Fruit fly (Drosophila melanogaster): ENCODE data around the gene CG9281.

The CG9281 gene

DNA sequence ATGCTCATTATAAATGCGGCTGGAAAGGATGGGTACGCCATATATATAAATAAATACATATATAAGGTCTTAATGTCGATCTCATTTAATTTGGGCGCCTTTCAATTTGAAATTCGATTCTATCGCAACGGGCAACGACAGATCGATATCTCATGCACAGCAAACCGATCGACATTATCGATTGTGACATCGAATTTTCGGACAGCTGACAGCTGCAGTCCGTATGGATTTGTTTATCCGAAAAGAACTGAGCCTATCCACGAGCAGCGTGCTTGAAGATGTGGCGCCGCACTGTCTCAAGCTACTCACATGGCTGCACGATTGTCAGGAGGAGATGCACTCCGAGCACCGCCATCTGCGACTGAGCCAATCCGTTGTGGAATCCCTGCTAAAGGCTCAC, 21.6 kb upstream of the CG9281 start, which contains the start of gene CG8191:
Gene CG8191, plus strand, starts transcription at position 211 of the 400 bp plus-strand sequence.
- no peak for TF ChIP-seq CG17801 (GFP tag; optimal IDR thresholded peaks at IDR 0.05; ENCODE audit: partially characterized antibody)

DNA sequence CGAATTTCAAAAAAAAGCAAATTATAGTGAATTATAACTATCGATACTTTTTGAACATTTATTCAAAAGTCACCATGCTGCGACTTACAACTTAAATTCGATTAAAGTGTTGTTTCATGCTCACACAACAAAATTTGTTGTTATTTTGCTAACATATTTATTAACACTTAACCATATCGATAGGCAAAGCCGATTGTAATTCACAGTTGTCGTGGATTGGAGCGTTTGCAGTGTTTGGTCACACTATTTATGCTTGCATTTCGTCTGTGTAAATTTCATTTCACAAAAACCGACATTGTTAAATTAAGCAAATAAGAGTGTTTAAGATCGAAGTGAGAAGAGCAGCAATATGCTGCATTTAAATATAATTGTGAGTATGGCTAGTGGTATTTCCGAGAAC, 2.1 kb upstream of the CG9281 start, which contains the start of gene HUWE1:
Gene HUWE1, plus strand, starts transcription at position 220 of the 400 bp plus-strand sequence.
- peak; percentile 59 for TF ChIP-seq CG17801 (GFP tag; optimal IDR thresholded peaks at IDR 0.05; ENCODE audit: partially characterized antibody)

DNA sequence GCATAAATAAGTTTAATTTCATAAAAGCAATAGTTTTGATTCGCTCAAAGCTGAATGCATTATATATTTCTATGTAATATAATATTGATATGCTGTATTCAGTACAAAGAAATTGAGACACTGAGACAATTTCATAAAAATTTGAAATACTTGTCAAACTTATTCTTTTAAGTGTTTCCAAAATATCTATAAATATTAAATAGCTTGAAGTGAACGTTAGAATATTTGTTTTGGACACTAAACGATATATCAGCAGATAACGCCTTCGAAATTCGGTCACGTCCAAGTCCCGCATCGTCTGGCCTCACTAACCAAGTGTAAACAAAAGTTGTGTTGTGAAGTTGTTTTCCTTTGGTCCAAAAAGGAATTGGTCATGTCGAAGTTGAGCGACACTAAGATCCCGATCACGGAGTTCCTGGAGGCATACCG, 426 bp upstream of the CG9281 start:
- TF ChIP-seq CG17801 (GFP tag; optimal IDR thresholded peaks at IDR 0.05; ENCODE audit: partially characterized antibody) = no peak

dm6 chrX:15709624-15709983, 735 bp downstream of the CG9281 start:
- no peak for TF ChIP-seq CG17801 (GFP tag; optimal IDR thresholded peaks at IDR 0.05; ENCODE audit: partially characterized antibody)

- no peak for TF ChIP-seq CG17801 (GFP tag; optimal IDR thresholded peaks at IDR 0.05; ENCODE audit: partially characterized antibody)
These were observed 6.6 kb downstream of the CG9281 start, which contains the start of the genes Pis and Hap40 for dm6 chrX:15703720-15704206. Gene Pis, minus strand, starts transcription at chrX:15703770. Gene Hap40, plus strand, starts transcription at chrX:15704125.

DNA sequence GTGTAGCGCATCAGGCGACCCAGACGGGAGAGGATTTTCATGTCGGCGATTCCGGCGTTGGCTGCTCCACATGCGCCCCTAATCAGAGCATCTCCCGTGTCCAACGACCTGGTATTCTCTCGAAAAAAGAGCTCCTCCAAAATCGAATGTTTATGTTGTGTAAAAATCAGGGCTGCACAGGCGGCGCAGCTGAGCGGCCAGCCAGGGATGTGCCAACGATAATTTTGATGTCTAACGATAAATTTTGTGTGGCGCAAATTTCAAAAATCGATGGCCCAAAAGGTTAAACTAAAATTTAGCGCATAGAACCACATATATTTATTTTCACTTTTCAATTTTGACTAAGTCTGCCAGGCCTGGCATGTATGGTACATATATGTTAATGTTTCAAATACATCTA, 9.3 kb downstream of the CG9281 start, which contains the start of gene CG9240:
Gene CG9240, minus strand, starts transcription at position 213 of the 400 bp plus-strand sequence.
- peak; percentile 47 for TF ChIP-seq CG17801 (GFP tag; optimal IDR thresholded peaks at IDR 0.05; ENCODE audit: partially characterized antibody)

DNA sequence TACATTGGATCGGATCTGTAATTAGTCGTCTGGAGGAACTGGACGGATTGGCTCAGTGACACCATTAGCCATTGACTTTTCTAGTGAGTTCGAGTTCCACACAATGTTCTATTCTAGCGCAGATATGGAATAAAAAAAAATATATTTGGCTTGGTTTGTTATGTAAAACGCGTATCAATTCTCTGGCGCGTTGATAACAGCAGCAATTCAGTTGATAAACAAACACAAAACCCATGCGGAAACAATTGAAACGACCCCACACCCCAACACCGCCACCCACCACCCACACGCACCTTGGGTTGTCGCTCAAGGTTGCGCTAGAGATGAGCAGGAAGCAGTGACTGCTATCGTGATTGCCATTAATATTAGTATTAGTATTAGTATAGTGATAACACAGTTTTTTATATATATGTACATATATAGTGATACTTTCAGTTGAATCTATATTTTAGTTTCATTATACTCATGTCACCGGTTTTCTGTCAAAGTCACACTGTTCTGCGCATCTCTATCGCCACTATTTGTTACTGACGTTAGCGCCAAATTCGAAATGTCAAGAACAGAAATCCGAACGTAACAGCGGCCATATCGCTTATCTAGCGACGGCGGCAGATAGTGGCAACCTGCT, 12.6 kb downstream of the CG9281 start:
- peak; percentile 86 for TF ChIP-seq CG17801 (GFP tag; optimal IDR thresholded peaks at IDR 0.05; ENCODE audit: partially characterized antibody)

- TF ChIP-seq CG17801 (GFP tag; optimal IDR thresholded peaks at IDR 0.05; ENCODE audit: partially characterized antibody) = peak; percentile 8
These were observed 13.3 kb downstream of the CG9281 start, which contains the start of gene CG8128 for dm6 chrX:15696854-15697540. Gene CG8128, plus strand, starts transcription at chrX:15697494.

DNA sequence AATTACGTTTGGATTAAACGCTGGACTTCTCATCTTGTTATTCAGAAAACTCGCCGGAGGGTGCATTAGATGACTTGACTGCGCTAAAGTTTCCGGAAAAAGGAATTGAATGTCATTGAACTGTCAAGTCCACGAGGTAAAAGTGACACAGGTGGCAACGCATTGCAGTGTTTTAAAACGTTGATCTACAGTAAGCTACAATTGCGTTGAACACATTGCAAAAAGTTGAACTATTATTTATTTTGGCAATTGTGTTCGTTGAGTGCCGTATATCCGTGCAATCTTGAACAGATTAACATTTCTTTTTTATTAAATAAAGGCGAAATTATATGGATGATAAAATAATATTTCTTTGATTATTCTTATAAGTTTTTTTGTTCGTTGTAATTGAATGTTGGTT, 21.6 kb downstream of the CG9281 start, which contains the start of gene CG15599:
Gene CG15599, minus strand, starts transcription at position 101 of the 400 bp plus-strand sequence.
- no peak for TF ChIP-seq CG17801 (GFP tag; optimal IDR thresholded peaks at IDR 0.05; ENCODE audit: partially characterized antibody)

- no peak for TF ChIP-seq CG17801 (GFP tag; optimal IDR thresholded peaks at IDR 0.05; ENCODE audit: partially characterized antibody)
These were observed 25.9 kb downstream of the CG9281 start for dm6 chrX:15684419-15684818.

dm6 chrX:15675294-15675693, 35.0 kb downstream of the CG9281 start, which contains the start of gene CG12708:
Gene CG12708, plus strand, starts transcription at chrX:15675476.
- no peak for TF ChIP-seq CG17801 (GFP tag; optimal IDR thresholded peaks at IDR 0.05; ENCODE audit: partially characterized antibody)

DNA sequence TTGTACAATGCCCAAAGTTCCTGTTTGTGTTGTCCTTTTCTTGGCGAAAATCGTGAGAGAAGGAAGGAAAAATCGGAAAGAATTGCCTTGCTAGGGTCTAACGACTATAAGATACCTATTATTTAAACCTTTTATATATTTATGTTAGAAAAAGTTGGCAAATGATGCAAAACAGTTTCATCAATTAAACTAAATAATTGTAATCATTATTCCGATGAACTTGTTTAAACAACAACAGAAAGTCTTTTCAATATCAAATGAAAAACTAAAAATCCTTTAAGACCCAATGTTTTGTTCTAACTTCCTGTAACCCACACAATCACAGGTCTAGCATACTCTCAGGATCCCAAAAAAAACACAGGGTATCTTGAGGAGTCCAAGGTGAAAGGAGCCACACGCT, 36.0 kb downstream of the CG9281 start:
- TF ChIP-seq CG17801 (GFP tag; optimal IDR thresholded peaks at IDR 0.05; ENCODE audit: partially characterized antibody) = no peak

DNA sequence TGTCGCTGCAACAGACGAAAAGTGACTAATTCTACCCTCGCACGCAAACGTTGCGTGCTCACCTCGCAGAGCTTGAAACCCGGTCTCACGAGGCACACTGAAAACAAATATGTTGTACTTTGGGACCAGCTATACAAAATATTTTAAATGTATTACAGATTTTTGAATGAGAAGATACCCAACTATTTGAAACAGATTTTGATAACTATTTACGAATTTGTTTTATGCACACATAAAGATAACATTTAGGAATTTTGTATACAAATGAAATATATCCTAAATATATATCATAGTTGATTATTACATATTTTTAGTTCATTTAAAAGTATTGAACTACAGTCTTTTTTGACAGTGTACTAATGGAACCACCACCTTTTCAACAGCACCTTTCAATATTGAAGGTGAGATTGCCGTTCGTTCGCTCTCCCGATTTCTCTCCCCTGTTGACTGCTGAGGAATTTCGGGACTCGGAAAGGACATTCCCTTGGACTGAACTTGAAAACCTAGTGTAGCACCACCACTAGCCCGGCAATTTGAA, 39.2 kb downstream of the CG9281 start, which contains the start of gene CG15646:
Gene CG15646, minus strand, starts transcription at position 4 of the 538 bp plus-strand sequence.
- TF ChIP-seq CG17801 (GFP tag; optimal IDR thresholded peaks at IDR 0.05; ENCODE audit: partially characterized antibody) = no peak

DNA sequence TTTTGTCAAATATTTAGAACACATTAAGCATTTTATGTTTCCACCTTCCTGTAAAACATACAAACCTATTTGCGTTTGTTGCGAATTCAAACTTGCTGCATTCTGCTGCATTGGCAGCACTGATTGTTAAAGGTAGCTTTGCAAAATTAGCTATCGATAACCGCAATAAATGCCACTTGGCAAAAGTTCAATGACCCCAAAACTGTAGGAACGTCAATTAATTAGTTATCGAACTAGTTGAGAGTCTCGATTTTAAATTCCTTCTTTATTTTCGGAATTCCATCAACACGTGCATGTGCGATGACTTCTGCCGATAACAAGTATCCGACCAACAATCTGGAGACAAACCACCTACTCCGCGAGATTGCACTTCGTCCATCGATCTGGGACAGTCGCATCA, 48.1 kb downstream of the CG9281 start, which contains the start of gene CG8119:
Gene CG8119, plus strand, starts transcription at position 301 of the 400 bp plus-strand sequence.
- no peak for TF ChIP-seq CG17801 (GFP tag; optimal IDR thresholded peaks at IDR 0.05; ENCODE audit: partially characterized antibody)
